Worm (Caenorhabditis elegans): Measurements from ENCODE around the gene F36H5.17.

F36H5.17 gene

ce11 chrII:1756072-1756471 is at the start of gene F36H5.17:
TSS of gene F36H5.17 (minus strand) at chrII:1756172.
- TF ChIP-seq crh-2 (tag; optimal IDR thresholded peaks at IDR 0.05) (no peak), ztf-4 (tag; optimal IDR thresholded peaks at IDR 0.05) (no peak)

- no peak for TF ChIP-seq nhr-6 (tag; optimal IDR thresholded peaks at IDR 0.05)
- no peak for TF ChIP-seq lin-11 (tag; optimal IDR thresholded peaks at IDR 0.05)
- no peak for TF ChIP-seq unc-62 (GFP tag; optimal IDR thresholded peaks at IDR 0.05)
- no peak for TF ChIP-seq ztf-11 (tag; optimal IDR thresholded peaks at IDR 0.05)
- no peak for TF ChIP-seq ama-1 (optimal IDR thresholded peaks at IDR 0.05)
- TF ChIP-seq mdl-1 (tag; optimal IDR thresholded peaks at IDR 0.05): no peak
- no peak for TF ChIP-seq peb-1 (tag; optimal IDR thresholded peaks at IDR 0.05)
- TF ChIP-seq sem-4 (tag; optimal IDR thresholded peaks at IDR 0.05): no peak
- TF ChIP-seq crh-2 (tag; optimal IDR thresholded peaks at IDR 0.05): no peak
- no peak for TF ChIP-seq nhr-77 (tag; optimal IDR thresholded peaks at IDR 0.05)
- no peak for TF ChIP-seq nhr-12 (tag; optimal IDR thresholded peaks at IDR 0.05)
Observed at ce11 chrII:1788087-1788486, 32.1 kb upstream of the F36H5.17 start, which contains the start of the genes C08F1.6 and fbxb-13. TSS of gene C08F1.6 (minus strand) at chrII:1788187. TSS of gene fbxb-13 (plus strand) at chrII:1788277.

ce11 chrII:1787208-1787607 is 31.2 kb upstream of the F36H5.17 start:
- TF ChIP-seq mdl-1 (tag; optimal IDR thresholded peaks at IDR 0.05) (no peak), fos-1 (tag; optimal IDR thresholded peaks at IDR 0.05) (no peak), unc-39 (tag; optimal IDR thresholded peaks at IDR 0.05) (no peak), R02D3.7 (tag; optimal IDR thresholded peaks at IDR 0.05) (no peak), peb-1 (tag; optimal IDR thresholded peaks at IDR 0.05) (no peak), aly-2 (tag; optimal IDR thresholded peaks at IDR 0.05) (no peak), snpc-4 (tag; optimal IDR thresholded peaks at IDR 0.05) (no peak), nhr-23 (tag; optimal IDR thresholded peaks at IDR 0.05) (no peak), crh-2 (tag; optimal IDR thresholded peaks at IDR 0.05) (no peak), nhr-129 (tag; optimal IDR thresholded peaks at IDR 0.05) (no peak), lin-39 (tag; optimal IDR thresholded peaks at IDR 0.05) (no peak), egl-27 (tag; optimal IDR thresholded peaks at IDR 0.05) (no peak), nhr-6 (tag; optimal IDR thresholded peaks at IDR 0.05) (no peak), unc-62 (GFP tag; optimal IDR thresholded peaks at IDR 0.05) (no peak), sma-3 (GFP tag; optimal IDR thresholded peaks at IDR 0.05) (no peak), ceh-82 (tag; optimal IDR thresholded peaks at IDR 0.05) (no peak), lin-13 (GFP tag; optimal IDR thresholded peaks at IDR 0.05) (no peak)

DNA sequence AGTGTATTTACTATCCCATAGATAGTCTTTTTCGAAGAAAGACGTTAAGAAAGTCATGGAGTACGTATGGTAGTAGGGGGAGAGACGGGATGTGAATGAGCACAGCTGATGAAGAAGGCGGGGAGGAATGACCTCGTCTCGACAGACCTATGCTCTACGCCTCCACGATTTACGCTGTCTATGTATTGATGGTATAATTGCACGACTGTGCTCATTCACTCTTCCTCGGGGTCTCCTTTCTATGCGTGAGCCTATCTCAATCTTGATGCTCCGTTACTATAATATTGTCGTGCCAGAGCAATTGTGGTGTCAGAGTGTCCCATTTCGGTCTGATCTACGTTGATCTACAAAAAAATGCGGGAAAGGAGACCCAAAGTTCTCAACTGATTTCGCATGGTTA is 30.2 kb upstream of the F36H5.17 start, which contains the start of gene C08F1.10:
TSS of gene C08F1.10 (minus strand) at position 101 of the 400 bp plus-strand sequence.
- TF ChIP-seq nhr-129 (tag; optimal IDR thresholded peaks at IDR 0.05) (no peak), sma-9 (GFP tag; optimal IDR thresholded peaks at IDR 0.05) (no peak), sma-9 (tag; optimal IDR thresholded peaks at IDR 0.05) (no peak), lin-11 (tag; optimal IDR thresholded peaks at IDR 0.05) (no peak), dmd-4 (tag; optimal IDR thresholded peaks at IDR 0.05) (no peak), mab-5 (tag; optimal IDR thresholded peaks at IDR 0.05) (no peak), F13H6.1 (tag; optimal IDR thresholded peaks at IDR 0.05) (no peak), unc-62 (GFP tag; optimal IDR thresholded peaks at IDR 0.05) (no peak)

ce11 chrII:1784799-1785198 is 28.8 kb upstream of the F36H5.17 start, which contains the start of gene C08F1.11:
TSS of gene C08F1.11 (minus strand) at chrII:1784899.
- TF ChIP-seq egl-27 (tag; optimal IDR thresholded peaks at IDR 0.05): no peak

- TF ChIP-seq mab-5 (tag; optimal IDR thresholded peaks at IDR 0.05) (no peak), nhr-25 (tag; optimal IDR thresholded peaks at IDR 0.05) (no peak), ceh-82 (tag; optimal IDR thresholded peaks at IDR 0.05) (no peak), ceh-16 (tag; optimal IDR thresholded peaks at IDR 0.05) (no peak), crh-2 (tag; optimal IDR thresholded peaks at IDR 0.05) (no peak), ztf-1 (GFP tag; conservative IDR thresholded peaks at IDR 0.05) (no peak), zag-1 (tag; optimal IDR thresholded peaks at IDR 0.05) (no peak), ama-1 (optimal IDR thresholded peaks at IDR 0.05) (no peak), elt-1 (tag; optimal IDR thresholded peaks at IDR 0.05) (no peak), unc-55 (GFP tag; optimal IDR thresholded peaks at IDR 0.05) (no peak), egl-27 (tag; optimal IDR thresholded peaks at IDR 0.05) (no peak), aly-2 (tag; optimal IDR thresholded peaks at IDR 0.05) (no peak), lin-11 (tag; optimal IDR thresholded peaks at IDR 0.05) (no peak)
Observed at ce11 chrII:1782474-1782873, 26.5 kb upstream of the F36H5.17 start, which contains the start of gene math-4. TSS of gene math-4 (minus strand) at chrII:1782574.
